Worm (Caenorhabditis elegans) whole organism, L2 larva: ENCODE measurements around the gene K04C2.5.

Source experiments
- alr-1 ChIP-seq: fragments of 150-350 bp; optimal IDR thresholded peaks from 2 replicates; lab custom pipeline; 2014; ENCODE audit warnings: missing biosample characterization, missing genetic modification characterization
- aly-2 ChIP-seq: fragments of 150-350 bp; optimal IDR thresholded peaks from 2 replicates; lab custom pipeline; 2014; ENCODE audit warnings: missing biosample characterization, missing genetic modification characterization
- gmeb-1 ChIP-seq: fragments of 150-350 bp; optimal IDR thresholded peaks from 2 replicates; lab custom pipeline; 2014; ENCODE audit warnings: missing biosample characterization, missing genetic modification characterization
- lin-13 ChIP-seq: fragments of 150-350 bp; optimal IDR thresholded peaks from 2 replicates; lab custom pipeline; 2014; ENCODE audit warnings: missing biosample characterization, missing genetic modification reagents, missing genetic modification characterization
- nhr-11 ChIP-seq: fragments of 150-350 bp; optimal IDR thresholded peaks from 2 replicates; lab custom pipeline; 2014; ENCODE audit warnings: missing biosample characterization, missing genetic modification characterization
- nhr-237 ChIP-seq: fragments of 150-350 bp; optimal IDR thresholded peaks from 2 replicates; lab custom pipeline; 2014; ENCODE audit warnings: missing biosample characterization, missing genetic modification characterization
- unc-62 ChIP-seq: fragments of 150-350 bp; optimal IDR thresholded peaks from 2 replicates; lab custom pipeline; 2014; ENCODE audit warnings: missing biosample characterization, missing genetic modification reagents, missing genetic modification characterization

- TF ChIP-seq nhr-11 (tag; lab: Kevin White, UChicago) (no peak), aly-2 (tag; lab: Kevin White, UChicago) (no peak), lin-13 (no peak), nhr-237 (tag; lab: Kevin White, UChicago) (no peak), gmeb-1 (no peak), alr-1 (tag; lab: Kevin White, UChicago) (no peak), unc-62 (GFP tag; lab: Kevin White, UChicago) (no peak)
These were observed 20.4 kb downstream of the K04C2.5 start for ce11 chrIII:6871067-6871466.
